Worm (Caenorhabditis elegans) whole organism, L2 larva: ENCODE data around the gene C17C3.3.

Experiments
- C34F6.9 ChIP-seq: fragments of 150-350 bp; optimal IDR thresholded peaks from 2 replicates; lab custom pipeline; 2014; ENCODE audit warnings: missing biosample characterization, missing genetic modification characterization
- F13H6.1 ChIP-seq: sonication (generic microtip); optimal IDR thresholded peaks from 2 replicates; lab custom pipeline; 2016; ENCODE audit warnings: missing genetic modification characterization, missing compliant biosample characterization
- ZK546.5 ChIP-seq: sonication (generic microtip); optimal IDR thresholded peaks from 2 replicates; lab custom pipeline; 2017; ENCODE audit warnings: missing biosample characterization, missing genetic modification characterization
- alr-1 ChIP-seq: fragments of 150-350 bp; optimal IDR thresholded peaks from 2 replicates; lab custom pipeline; 2014; ENCODE audit warnings: missing biosample characterization, missing genetic modification characterization
- ama-1 ChIP-seq: fragments of 150-350 bp; optimal IDR thresholded peaks from 2 replicates; lab custom pipeline; 2018; ENCODE audit warnings: inconsistent platforms
- ceh-16 ChIP-seq: fragments of 150-350 bp; optimal IDR thresholded peaks from 2 replicates; lab custom pipeline; 2014; ENCODE audit warnings: missing biosample characterization, missing genetic modification characterization
- ceh-82 ChIP-seq: fragments of 150-350 bp; optimal IDR thresholded peaks from 2 replicates; lab custom pipeline; 2014; ENCODE audit warnings: missing biosample characterization, missing genetic modification characterization
- crh-2 ChIP-seq: sonication (generic microtip); optimal IDR thresholded peaks from 2 replicates; lab custom pipeline; 2017; ENCODE audit warnings: missing biosample characterization, missing genetic modification characterization
- dmd-4 ChIP-seq: sonication (generic microtip); optimal IDR thresholded peaks from 2 replicates; lab custom pipeline; 2017; ENCODE audit warnings: missing biosample characterization, missing genetic modification characterization
- egl-27 ChIP-seq: sonication (generic microtip); optimal IDR thresholded peaks from 3 replicates; lab custom pipeline; 2017; ENCODE audit warnings: missing biosample characterization, missing genetic modification reagents, missing genetic modification characterization
- elt-1 ChIP-seq: fragments of 150-350 bp; optimal IDR thresholded peaks from 2 replicates; lab custom pipeline; 2014; ENCODE audit warnings: missing biosample characterization, missing genetic modification characterization
- elt-3 ChIP-seq: sonication (generic microtip); optimal IDR thresholded peaks from 2 replicates; lab custom pipeline; 2017; ENCODE audit warnings: missing biosample characterization, missing genetic modification characterization
- fos-1 ChIP-seq: fragments of 150-350 bp; optimal IDR thresholded peaks from 2 replicates; lab custom pipeline; 2014; ENCODE audit warnings: missing biosample characterization, missing genetic modification characterization
- gmeb-1 ChIP-seq: fragments of 150-350 bp; optimal IDR thresholded peaks from 2 replicates; lab custom pipeline; 2014; ENCODE audit warnings: missing biosample characterization, missing genetic modification characterization
- lin-11 ChIP-seq: fragments of 150-350 bp; sonication (generic microtip); optimal IDR thresholded peaks from 2 replicates; lab custom pipeline; 2014; ENCODE audit warnings: missing biosample characterization, missing genetic modification characterization, inconsistent platforms, mixed read lengths
- lsy-2 ChIP-seq, 2 experiments: fragments of 150-350 bp in 1 of 2; sonication (generic microtip) in 1 of 2; optimal IDR thresholded peaks; 2 replicates each; lab custom pipeline; 2014 to 2017; ENCODE audit warnings: missing biosample characterization in 2 of 2, missing genetic modification characterization in 2 of 2
- mbf-1 ChIP-seq: sonication (generic microtip); optimal IDR thresholded peaks from 2 replicates; lab custom pipeline; 2017; ENCODE audit warnings: missing biosample characterization, missing genetic modification characterization
- mdl-1 ChIP-seq, 2 experiments: fragments of 150-350 bp in 1 of 2; sonication (generic microtip) in 1 of 2; optimal IDR thresholded peaks; 2 replicates each; lab custom pipeline; 2017; ENCODE audit warnings: missing biosample characterization in 2 of 2, missing genetic modification characterization in 2 of 2
- nhr-10 ChIP-seq: sonication (generic microtip); optimal IDR thresholded peaks from 2 replicates; lab custom pipeline; 2017; ENCODE audit warnings: missing biosample characterization, missing genetic modification characterization
- nhr-11 ChIP-seq: fragments of 150-350 bp; optimal IDR thresholded peaks from 2 replicates; lab custom pipeline; 2014; ENCODE audit warnings: missing biosample characterization, missing genetic modification characterization
- nhr-12 ChIP-seq: fragments of 150-350 bp; optimal IDR thresholded peaks from 2 replicates; lab custom pipeline; 2014; ENCODE audit warnings: missing biosample characterization, missing genetic modification characterization
- nhr-23 ChIP-seq: fragments of 150-350 bp; optimal IDR thresholded peaks from 2 replicates; lab custom pipeline; 2014; ENCODE audit warnings: missing biosample characterization, missing genetic modification reagents, missing genetic modification characterization
- nhr-237 ChIP-seq: fragments of 150-350 bp; optimal IDR thresholded peaks from 2 replicates; lab custom pipeline; 2014; ENCODE audit warnings: missing biosample characterization, missing genetic modification characterization
- nhr-6 ChIP-seq: fragments of 150-350 bp; optimal IDR thresholded peaks from 2 replicates; lab custom pipeline; 2014; ENCODE audit warnings: missing biosample characterization, missing genetic modification characterization
- nhr-77 ChIP-seq: fragments of 150-350 bp; optimal IDR thresholded peaks from 2 replicates; lab custom pipeline; 2014; ENCODE audit warnings: missing biosample characterization, missing genetic modification characterization
- peb-1 ChIP-seq: fragments of 150-350 bp; optimal IDR thresholded peaks from 2 replicates; lab custom pipeline; 2014; ENCODE audit warnings: missing biosample characterization, missing genetic modification characterization
- sem-4 ChIP-seq: fragments of 150-350 bp; optimal IDR thresholded peaks from 2 replicates; lab custom pipeline; 2014; ENCODE audit warnings: missing biosample characterization, missing genetic modification reagents, missing genetic modification characterization
- skn-1 ChIP-seq: sonication (generic microtip); optimal IDR thresholded peaks from 2 replicates; lab custom pipeline; 2017; ENCODE audit warnings: missing biosample characterization, missing genetic modification characterization
- sma-3 ChIP-seq: sonication (generic microtip); optimal IDR thresholded peaks from 2 replicates; lab custom pipeline; 2016; ENCODE audit warnings: missing genetic modification reagents, missing genetic modification characterization, missing compliant biosample characterization
- sma-9 ChIP-seq, 2 experiments: fragments of 150-350 bp in 1 of 2; sonication (generic microtip) in 1 of 2; optimal IDR thresholded peaks; 2 replicates each; lab custom pipeline; 2014 to 2016; ENCODE audit warnings: missing genetic modification characterization in 2 of 2, mild to moderate bottlenecking in 1 of 2, missing biosample characterization in 1 of 2, missing compliant biosample characterization in 1 of 2, missing genetic modification reagents in 1 of 2, moderate library complexity in 1 of 2
- unc-39 ChIP-seq: fragments of 150-350 bp; optimal IDR thresholded peaks from 2 replicates; lab custom pipeline; 2014; ENCODE audit warnings: missing biosample characterization, missing genetic modification characterization
- unc-55 ChIP-seq: fragments of 150-350 bp; sonication (generic microtip); optimal IDR thresholded peaks from 3 replicates; lab custom pipeline; 2014; ENCODE audit warnings: missing biosample characterization, missing genetic modification reagents, missing genetic modification characterization
- unc-62 ChIP-seq: fragments of 150-350 bp; optimal IDR thresholded peaks from 2 replicates; lab custom pipeline; 2014; ENCODE audit warnings: missing biosample characterization, missing genetic modification reagents, missing genetic modification characterization
- zag-1 ChIP-seq: fragments of 150-350 bp; optimal IDR thresholded peaks from 2 replicates; lab custom pipeline; 2014; ENCODE audit warnings: missing biosample characterization, missing genetic modification characterization
- ztf-1 ChIP-seq: fragments of 200-800 bp; sonication (Bioruptor generic); conservative IDR thresholded peaks from 2 replicates; pipeline ENCODE4 v1.3.6; 2022; ENCODE audit warnings: missing genetic modification characterization, missing compliant biosample characterization
- ztf-11 ChIP-seq: sonication (generic microtip); optimal IDR thresholded peaks from 2 replicates; lab custom pipeline; 2017; ENCODE audit warnings: missing biosample characterization, missing genetic modification characterization
- ztf-4 ChIP-seq: fragments of 150-350 bp; optimal IDR thresholded peaks from 2 replicates; lab custom pipeline; 2014; ENCODE audit warnings: missing biosample characterization, missing genetic modification characterization

Gene C17C3.3

DNA sequence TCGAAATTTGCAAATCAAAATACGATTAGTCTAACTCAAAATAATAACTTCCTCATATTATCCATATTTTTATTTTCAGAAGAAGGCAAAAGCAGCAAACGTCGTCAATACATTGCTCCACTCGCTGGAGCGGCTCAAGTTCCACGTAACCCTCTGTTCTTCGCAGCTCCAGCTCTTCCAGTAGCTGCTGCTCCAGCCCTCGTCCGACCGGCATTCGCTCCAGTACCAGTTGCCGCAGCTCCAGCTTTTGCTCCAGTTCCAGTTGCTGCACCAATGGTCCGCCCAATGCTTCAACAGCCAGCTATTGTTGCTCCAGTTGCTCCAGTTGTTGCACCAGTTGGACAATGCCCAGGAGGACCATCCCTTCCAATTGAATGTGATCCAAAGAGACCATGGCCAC is 17.2 kb downstream of the C17C3.3 start:
- TF ChIP-seq nhr-12 (tag; lab: Kevin White, UChicago) (no peak), mbf-1 (tag; lab: Kevin White, UChicago) (no peak), zag-1 (tag; lab: Kevin White, UChicago) (no peak), ZK546.5 (no peak), mdl-1 (tag; optimal IDR thresholded peaks at IDR 0.05; lab: Kevin White, UChicago) (no peak), sem-4 (tag; lab: Kevin White, UChicago) (no peak), unc-39 (tag; lab: Kevin White, UChicago) (no peak), unc-55 (GFP tag; lab: Kevin White, UChicago) (no peak), ceh-82 (tag; lab: Kevin White, UChicago) (no peak), elt-1 (no peak), ztf-4 (no peak), ama-1 (lab: Kevin White, UChicago) (no peak), C34F6.9 (tag; lab: Kevin White, UChicago) (no peak), gmeb-1 (tag; lab: Kevin White, UChicago) (no peak), nhr-6 (tag; lab: Kevin White, UChicago) (no peak), crh-2 (tag; lab: Kevin White, UChicago) (no peak), sma-3 (no peak), nhr-77 (no peak), nhr-237 (tag; lab: Kevin White, UChicago) (no peak), ztf-11 (no peak)

DNA sequence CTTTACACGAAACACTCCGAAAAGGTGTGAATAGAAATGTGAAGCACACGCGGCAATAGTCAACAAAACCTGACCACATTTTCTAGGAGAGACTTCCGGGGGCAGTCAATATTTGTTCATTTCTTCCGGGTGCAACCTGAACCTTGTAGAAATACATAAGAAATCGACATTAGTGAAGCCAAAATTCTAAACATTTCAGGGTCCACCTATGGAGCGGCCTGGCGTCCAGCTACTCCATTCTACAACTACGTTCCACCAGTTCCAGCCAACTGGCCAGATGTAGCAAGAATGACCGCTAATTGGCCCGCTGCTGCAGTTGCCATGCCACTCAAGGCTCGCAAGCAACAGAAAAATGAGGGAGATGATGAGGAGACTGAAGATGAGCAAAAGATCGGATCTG is 17.7 kb downstream of the C17C3.3 start:
- no peak for TF ChIP-seq nhr-12 (tag; lab: Kevin White, UChicago)
- TF ChIP-seq mbf-1 (tag; lab: Kevin White, UChicago) = no peak

DNA sequence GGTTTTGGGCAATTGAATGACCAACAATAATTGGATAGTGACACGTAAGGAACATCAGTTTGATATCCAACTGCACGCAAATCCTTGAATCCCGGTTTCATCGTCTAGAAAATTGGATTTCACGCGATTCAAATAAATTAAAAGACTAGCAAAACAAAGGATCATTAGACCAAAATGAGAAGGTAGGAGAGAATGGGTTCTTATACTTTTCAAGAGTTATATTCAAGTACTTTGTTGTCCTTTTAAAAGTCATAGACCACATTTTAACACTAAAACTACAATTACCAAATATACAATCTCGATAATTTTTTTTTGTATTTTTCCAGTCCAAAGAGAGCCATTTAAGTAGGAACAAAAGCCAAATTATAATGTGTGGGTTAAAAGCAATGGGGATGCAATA is 20.8 kb downstream of the C17C3.3 start, which contains the start of gene T25E4.2:
Gene T25E4.2, minus strand, starts transcription at position 101 of the 400 bp plus-strand sequence.
- TF ChIP-seq fos-1 (tag; lab: Kevin White, UChicago) = no peak
- no peak for TF ChIP-seq lin-11 (tag; lab: Kevin White, UChicago)

DNA sequence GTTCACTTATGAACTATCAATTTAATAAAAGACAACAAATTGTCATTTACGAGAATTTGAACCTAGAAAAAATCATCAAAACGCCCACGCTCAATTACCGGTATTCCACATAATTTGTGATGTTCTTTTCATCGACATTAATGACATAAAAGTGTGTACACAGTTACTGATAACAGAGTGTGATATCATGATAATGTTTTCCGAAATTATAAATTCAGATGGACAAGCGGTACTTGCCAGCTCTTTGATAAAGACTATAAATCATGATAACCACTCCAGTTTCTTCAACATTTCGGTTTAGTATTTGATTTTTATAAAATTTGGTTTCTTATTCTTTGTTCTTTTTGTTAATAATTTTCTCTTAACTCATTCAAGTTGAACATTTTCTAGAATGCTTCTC is 24.3 kb downstream of the C17C3.3 start, which contains the start of gene lys-8:
Gene lys-8, plus strand, starts transcription at position 391 of the 400 bp plus-strand sequence.
- peak; percentile 97 for TF ChIP-seq fos-1 (tag; lab: Kevin White, UChicago)
- TF ChIP-seq ama-1 (lab: Kevin White, UChicago) = no peak
- no peak for TF ChIP-seq C34F6.9 (tag; lab: Kevin White, UChicago)
- no peak for TF ChIP-seq nhr-23 (tag; lab: Kevin White, UChicago)
- no peak for TF ChIP-seq peb-1 (tag; lab: Kevin White, UChicago)
- TF ChIP-seq nhr-12 (tag; lab: Kevin White, UChicago) = no peak
- no peak for TF ChIP-seq ceh-82 (tag; lab: Kevin White, UChicago)
- no peak for TF ChIP-seq lsy-2 (tag; optimal IDR thresholded peaks at IDR 0.05; lab: Kevin White, UChicago)
- TF ChIP-seq nhr-10 (tag; lab: Kevin White, UChicago) = no peak
- no peak for TF ChIP-seq unc-55 (GFP tag; lab: Kevin White, UChicago)
- TF ChIP-seq egl-27 (tag; lab: Kevin White, UChicago) = no peak
- TF ChIP-seq skn-1 (tag; lab: Kevin White, UChicago) = peak; percentile 58
- peak; percentile 32 for TF ChIP-seq gmeb-1 (tag; lab: Kevin White, UChicago)
- no peak for TF ChIP-seq alr-1 (tag; lab: Kevin White, UChicago)
- no peak for TF ChIP-seq zag-1 (tag; lab: Kevin White, UChicago)
- peak; percentile 78 for TF ChIP-seq sma-9 (GFP tag; optimal IDR thresholded peaks at IDR 0.05; lab: Kevin White, UChicago)
- TF ChIP-seq sma-9 (tag; optimal IDR thresholded peaks at IDR 0.05; lab: Kevin White, UChicago) = no peak
- TF ChIP-seq F13H6.1 = peak; percentile 52
- peak; percentile 67 for TF ChIP-seq crh-2 (tag; lab: Kevin White, UChicago)
- no peak for TF ChIP-seq dmd-4 (tag; lab: Kevin White, UChicago)
- TF ChIP-seq, all 48 proteins: peak for 6

DNA sequence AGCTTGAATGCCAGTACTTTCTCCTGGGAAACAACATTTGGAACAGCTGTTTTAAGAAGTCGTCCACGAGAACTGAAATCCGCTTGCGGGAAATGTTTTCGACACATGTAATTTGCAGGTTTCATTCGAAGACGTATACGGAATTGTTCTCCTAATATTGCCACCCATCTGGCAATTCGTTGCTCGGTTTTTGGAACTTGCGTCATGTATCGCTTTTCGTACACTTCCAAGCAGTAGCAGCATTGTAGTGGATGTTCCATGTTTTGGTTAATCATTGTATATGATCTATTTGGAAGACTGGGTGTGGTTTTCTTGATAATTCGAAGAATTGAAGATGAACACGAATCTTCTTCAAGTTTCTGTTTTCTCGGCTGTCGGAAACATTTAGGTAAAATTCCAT is 26.3 kb downstream of the C17C3.3 start:
- TF ChIP-seq zag-1 (tag; lab: Kevin White, UChicago) (no peak), ama-1 (lab: Kevin White, UChicago) (no peak), ztf-1 (GFP tag; lab: Robert Waterston, UW) (no peak), nhr-6 (tag; lab: Kevin White, UChicago) (no peak), nhr-237 (tag; lab: Kevin White, UChicago) (no peak), skn-1 (tag; lab: Kevin White, UChicago) (no peak), ZK546.5 (no peak), ceh-16 (tag; lab: Kevin White, UChicago) (no peak), sma-3 (no peak), dmd-4 (tag; lab: Kevin White, UChicago) (no peak), unc-62 (GFP tag; lab: Kevin White, UChicago) (no peak), nhr-23 (tag; lab: Kevin White, UChicago) (no peak), elt-3 (tag; lab: Kevin White, UChicago) (no peak), nhr-11 (tag; lab: Kevin White, UChicago) (no peak), lsy-2 (tag; optimal IDR thresholded peaks at IDR 0.05; lab: Kevin White, UChicago) (no peak), fos-1 (tag; lab: Kevin White, UChicago) (no peak)
